Fruit fly (Drosophila melanogaster): ENCODE measurements around the gene CG31627.
A peak's percentile ranks its signal among the peaks of the same experiment; 100 is the strongest.

Gene CG31627

dm6 chr2L:21166422-21166821 is 6.6 kb upstream of the CG31627 start:
- no peak for TF ChIP-seq EcR (GFP tag; optimal IDR thresholded peaks at IDR 0.05)
- no peak for TF ChIP-seq D1 (tag; optimal IDR thresholded peaks at IDR 0.05)
- TF ChIP-seq CG8159 (tag; optimal IDR thresholded peaks at IDR 0.05) = no peak
- no peak for TF ChIP-seq CG34367 (tag; optimal IDR thresholded peaks at IDR 0.05)
- TF ChIP-seq Pif1B (GFP tag; optimal IDR thresholded peaks at IDR 0.05) = no peak
- TF ChIP-seq Ets98B (GFP tag; IDR thresholded peaks at IDR 0.05) = no peak
- TF ChIP-seq CG8301 (tag; optimal IDR thresholded peaks at IDR 0.05) = no peak

DNA sequence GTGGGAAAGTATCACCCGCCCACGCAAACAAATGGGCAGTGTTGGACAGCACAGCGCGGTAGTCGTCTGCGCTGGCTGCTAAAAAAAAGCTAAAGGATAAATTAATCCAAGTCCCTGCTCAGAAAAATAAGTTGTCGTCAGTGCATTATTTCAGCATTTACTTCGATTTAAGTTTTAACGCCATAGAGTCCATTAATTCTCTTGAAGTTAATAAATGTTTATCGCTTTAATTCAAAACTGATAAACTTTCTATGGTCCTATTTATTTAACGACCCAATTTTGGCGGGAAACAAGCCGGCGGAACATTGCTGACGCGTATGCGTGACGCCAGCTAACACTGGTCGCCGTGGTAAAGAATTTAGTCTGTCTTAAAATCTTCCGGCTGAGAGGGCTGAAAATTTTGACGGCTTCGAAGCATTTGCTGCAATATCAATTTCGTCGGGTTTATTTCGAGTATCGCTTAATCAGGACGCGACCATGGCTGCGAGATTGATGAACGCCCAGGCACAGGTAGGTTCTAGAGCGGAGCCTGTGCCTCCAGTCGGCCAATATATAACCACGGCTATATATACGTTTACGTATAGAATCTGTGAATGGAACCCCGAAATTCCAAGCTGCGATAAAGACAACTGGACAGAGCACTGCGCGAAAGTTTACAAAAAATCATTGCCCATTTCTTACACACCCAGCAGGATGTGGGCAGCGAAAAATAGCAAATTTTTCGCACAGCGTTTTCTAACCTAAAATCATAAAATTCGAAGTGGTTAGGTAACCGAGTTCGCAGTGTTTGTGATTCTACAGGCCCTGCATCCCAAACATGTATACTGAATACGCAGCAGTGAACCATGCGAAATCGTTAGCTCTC is 4.5 kb upstream of the CG31627 start, which contains the start of the genes mAcon1, CG43345 and CG43346:
mAcon1 (plus strand) TSS at position 276 of the 865 bp plus-strand sequence.
CG43345 (minus strand) TSS at position 287 of the 865 bp plus-strand sequence.
CG43346 (minus strand) TSS at position 287 of the 865 bp plus-strand sequence.
- no peak for TF ChIP-seq CG14655 (GFP tag; optimal IDR thresholded peaks at IDR 0.05)
- peak; percentile 76 for TF ChIP-seq CG8159 (tag; optimal IDR thresholded peaks at IDR 0.05)
- TF ChIP-seq Pif1A (GFP tag; optimal IDR thresholded peaks at IDR 0.05) = no peak
- TF ChIP-seq Snoo (tag; optimal IDR thresholded peaks at IDR 0.05) = peak; percentile 68
- no peak for TF ChIP-seq Ets98B (GFP tag; IDR thresholded peaks at IDR 0.05)
- TF ChIP-seq CG12605 (GFP tag; IDR thresholded peaks at IDR 0.05) = no peak
- no peak for TF ChIP-seq CG13204 (GFP tag; optimal IDR thresholded peaks at IDR 0.05)
- peak; percentile 39 for TF ChIP-seq CG32121 (GFP tag; IDR thresholded peaks at IDR 0.05)
- TF ChIP-seq EcR (GFP tag; optimal IDR thresholded peaks at IDR 0.05) = no peak
- peak; percentile 80 for TF ChIP-seq CG15710 (tag; optimal IDR thresholded peaks at IDR 0.05)
- TF ChIP-seq CG17806 (tag; optimal IDR thresholded peaks at IDR 0.05) = peak; percentile 52
- TF ChIP-seq Pif1B (GFP tag; optimal IDR thresholded peaks at IDR 0.05) = no peak
- TF ChIP-seq CG4496 (GFP tag; IDR thresholded peaks at IDR 0.05) = peak; percentile 34; the same call in 1 of the 3 replicates
- no peak for TF ChIP-seq rn (GFP tag; IDR thresholded peaks at IDR 0.05)
- peak; percentile 71 for TF ChIP-seq fd96Ca (GFP tag; IDR thresholded peaks at IDR 0.05)
- TF ChIP-seq CG10348 (GFP tag; IDR thresholded peaks at IDR 0.05) = 0 out of 2 replicates have a peak, but pooled peaks have one; percentile 42
- peak; percentile 17 for TF ChIP-seq gl (tag; optimal IDR thresholded peaks at IDR 0.05)
- peak; percentile 66 for TF ChIP-seq CG8301 (tag; optimal IDR thresholded peaks at IDR 0.05)
- peak; percentile 62 for TF ChIP-seq CG9948 (tag; optimal IDR thresholded peaks at IDR 0.05)
- no peak for TF ChIP-seq CG34367 (tag; optimal IDR thresholded peaks at IDR 0.05)
- no peak for TF ChIP-seq D1 (tag; optimal IDR thresholded peaks at IDR 0.05)

dm6 chr2L:21169160-21169624 is 3.8 kb upstream of the CG31627 start:
- peak; percentile 78 for TF ChIP-seq EcR (GFP tag; optimal IDR thresholded peaks at IDR 0.05)
- no peak for TF ChIP-seq Pif1A (GFP tag; optimal IDR thresholded peaks at IDR 0.05)
- TF ChIP-seq CG12605 (GFP tag; IDR thresholded peaks at IDR 0.05) = no peak

DNA sequence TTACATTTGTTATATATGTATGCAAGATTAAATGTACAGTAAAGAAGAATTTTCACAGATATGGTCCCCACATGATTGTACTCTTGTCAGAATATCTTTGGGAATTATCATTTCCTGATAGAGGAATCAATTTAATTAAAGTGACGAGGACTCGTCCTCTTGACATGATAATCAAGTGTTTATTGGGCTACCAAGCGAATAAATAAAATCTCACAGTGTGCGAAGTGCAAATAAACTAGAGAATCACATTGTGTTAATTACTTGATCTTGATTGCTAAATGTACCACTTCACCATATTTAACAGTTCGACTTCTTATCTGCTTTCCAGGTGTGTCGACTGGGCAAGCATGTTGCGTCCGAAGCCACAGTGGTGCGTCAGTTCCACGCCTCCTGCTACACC is 3.2 kb upstream of the CG31627 start:
- no peak for TF ChIP-seq CG32121 (GFP tag; IDR thresholded peaks at IDR 0.05)
- TF ChIP-seq CG34367 (tag; optimal IDR thresholded peaks at IDR 0.05) = no peak
- no peak for TF ChIP-seq CG8159 (tag; optimal IDR thresholded peaks at IDR 0.05)
- no peak for TF ChIP-seq D1 (tag; optimal IDR thresholded peaks at IDR 0.05)
- TF ChIP-seq CG13204 (GFP tag; optimal IDR thresholded peaks at IDR 0.05) = no peak
- no peak for TF ChIP-seq rn (GFP tag; IDR thresholded peaks at IDR 0.05)
- no peak for TF ChIP-seq Pif1A (GFP tag; optimal IDR thresholded peaks at IDR 0.05)
- TF ChIP-seq CG4496 (GFP tag; IDR thresholded peaks at IDR 0.05) = no peak
- no peak for TF ChIP-seq Pif1B (GFP tag; optimal IDR thresholded peaks at IDR 0.05)
- TF ChIP-seq Snoo (tag; optimal IDR thresholded peaks at IDR 0.05) = no peak
- no peak for TF ChIP-seq CG17806 (tag; optimal IDR thresholded peaks at IDR 0.05)
- TF ChIP-seq EcR (GFP tag; optimal IDR thresholded peaks at IDR 0.05) = no peak
- TF ChIP-seq CG12605 (GFP tag; IDR thresholded peaks at IDR 0.05) = no peak
- no peak for TF ChIP-seq gl (tag; optimal IDR thresholded peaks at IDR 0.05)
- no peak for TF ChIP-seq CG8301 (tag; optimal IDR thresholded peaks at IDR 0.05)
- no peak for TF ChIP-seq Ets98B (GFP tag; IDR thresholded peaks at IDR 0.05)

DNA sequence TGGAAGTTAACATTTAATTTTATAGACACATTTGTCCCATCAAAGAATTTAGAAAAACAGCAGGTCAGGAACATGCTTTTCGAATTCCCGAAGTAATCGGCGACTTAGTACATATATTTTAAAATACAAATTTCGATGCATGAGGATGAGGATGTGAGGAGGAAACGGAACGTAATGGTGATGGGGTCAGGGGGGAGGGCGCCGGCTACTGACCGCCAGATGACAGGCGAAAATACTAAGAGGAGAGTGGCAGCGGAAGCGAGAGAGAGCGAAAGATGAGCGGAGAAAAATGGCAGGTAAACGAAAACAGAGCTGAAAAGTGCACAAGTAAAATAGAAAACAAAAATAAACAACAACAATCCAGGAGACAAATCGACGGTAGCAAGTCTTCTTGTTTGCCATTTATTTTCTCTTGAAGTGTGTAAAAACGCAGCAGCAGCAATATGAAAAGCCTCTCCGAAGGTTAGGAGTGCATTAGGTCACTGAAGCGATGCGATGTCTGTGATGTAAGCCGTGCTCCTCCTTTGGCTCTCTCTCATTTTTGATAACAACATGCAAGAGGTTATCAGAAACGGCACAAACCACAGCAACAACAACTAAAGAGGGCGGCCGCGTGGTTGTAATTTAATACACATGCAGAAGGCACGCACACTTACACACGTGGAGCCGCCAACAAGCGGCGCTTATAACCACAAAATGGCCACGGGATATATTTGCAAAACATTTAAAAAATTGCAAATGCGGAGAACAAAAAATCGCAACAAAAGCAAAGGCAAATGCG is 5.6 kb downstream of the CG31627 start:
- TF ChIP-seq CG15710 (tag; optimal IDR thresholded peaks at IDR 0.05) (no peak), CG8159 (tag; optimal IDR thresholded peaks at IDR 0.05) (no peak), fd96Ca (GFP tag; IDR thresholded peaks at IDR 0.05) (no peak), EcR (GFP tag; optimal IDR thresholded peaks at IDR 0.05) (peak; percentile 9), Ets98B (GFP tag; IDR thresholded peaks at IDR 0.05) (no peak)

dm6 chr2L:21179217-21179520 is 6.1 kb downstream of the CG31627 start:
- no peak for TF ChIP-seq Pif1A (GFP tag; optimal IDR thresholded peaks at IDR 0.05)
- no peak for TF ChIP-seq CG15710 (tag; optimal IDR thresholded peaks at IDR 0.05)
- no peak for TF ChIP-seq CG9948 (tag; optimal IDR thresholded peaks at IDR 0.05)
- no peak for TF ChIP-seq gl (tag; optimal IDR thresholded peaks at IDR 0.05)
- no peak for TF ChIP-seq CG34367 (tag; optimal IDR thresholded peaks at IDR 0.05)
- 0 out of 3 replicates have a peak, but pooled peaks have one; percentile 26 for TF ChIP-seq CG4496 (GFP tag; IDR thresholded peaks at IDR 0.05)
- TF ChIP-seq Pif1B (GFP tag; optimal IDR thresholded peaks at IDR 0.05) = no peak
- TF ChIP-seq CG17806 (tag; optimal IDR thresholded peaks at IDR 0.05) = no peak

All from whole organism, pupa.